Worm (Caenorhabditis elegans) whole organism, young adult: ENCODE measurements around the gene mrps-7.
A peak's percentile ranks its signal among the peaks of the same experiment; 100 is the strongest.
"Not testable (repeated sequence)": the region's sequence is repeated elsewhere in the genome, so short reads cannot be mapped to it uniquely, and the experiment has no call there.

Source experiments
- B0336.3 ChIP-seq: fragments of 200-800 bp; sonication (Bioruptor generic); IDR thresholded peaks from 2 replicates; pipeline ENCODE4 v1.3.6; 2022; ENCODE audit warnings: missing genetic modification characterization, missing compliant biosample characterization
- D2030.7 ChIP-seq: fragments of 200-800 bp; sonication (Bioruptor generic); IDR thresholded peaks from 2 replicates; pipeline ENCODE4 v1.3.6; 2022; ENCODE audit warnings: missing genetic modification reagents, missing genetic modification characterization, missing compliant biosample characterization
- F10E7.11 ChIP-seq: sonication (generic microtip); optimal IDR thresholded peaks from 2 replicates; lab custom pipeline; 2017; ENCODE audit warnings: mild to moderate bottlenecking, missing genetic modification characterization, moderate library complexity, missing compliant biosample characterization
- F23B12.7 ChIP-seq: sonication (generic microtip); optimal IDR thresholded peaks from 2 replicates; lab custom pipeline; 2017; ENCODE audit warnings: missing genetic modification characterization, mild to moderate bottlenecking, missing compliant biosample characterization, antibody characterized with exemption, moderate library complexity; ENCODE audit not compliant: insufficient read depth
- F33H1.4 ChIP-seq: fragments of 200-800 bp; sonication (Bioruptor generic); IDR thresholded peaks from 2 replicates; pipeline ENCODE4 v1.3.6; 2022; ENCODE audit warnings: missing genetic modification reagents, missing genetic modification characterization, missing compliant biosample characterization
- F49E8.2 ChIP-seq: sonication (generic microtip); optimal IDR thresholded peaks from 3 replicates; lab custom pipeline; 2017; ENCODE audit warnings: missing genetic modification characterization, mild to moderate bottlenecking, missing compliant biosample characterization, antibody characterized with exemption, moderate library complexity; ENCODE audit not compliant: insufficient read depth
- F57A8.1 ChIP-seq: fragments of 200-800 bp; sonication (Bioruptor generic); optimal IDR thresholded peaks from 2 replicates; lab custom pipeline; 2018; ENCODE audit warnings: mild to moderate bottlenecking, missing genetic modification characterization, moderate library complexity, missing compliant biosample characterization
- T26A5.8 ChIP-seq: sonication (generic microtip); optimal IDR thresholded peaks from 2 replicates; lab custom pipeline; 2016; ENCODE audit warnings: missing genetic modification characterization, missing compliant biosample characterization
- Y79H2A.3 ChIP-seq: fragments of 200-800 bp; sonication (Bioruptor generic); conservative IDR thresholded peaks from 2 replicates; pipeline ENCODE4 v1.3.6; 2022; ENCODE audit warnings: missing genetic modification reagents, missing genetic modification characterization, missing compliant biosample characterization
- attf-5 ChIP-seq: fragments of 200-800 bp; sonication (Bioruptor generic); optimal IDR thresholded peaks from 2 replicates; lab custom pipeline; 2018; ENCODE audit warnings: mild to moderate bottlenecking, missing genetic modification characterization, missing compliant biosample characterization
- attf-6 ChIP-seq: fragments of 200-800 bp; sonication (Bioruptor generic); IDR thresholded peaks from 2 replicates; pipeline ENCODE4 v1.3.6; 2022; ENCODE audit warnings: missing genetic modification reagents, missing genetic modification characterization, missing compliant biosample characterization
- cebp-1 ChIP-seq, 2 experiments: fragments of 200-800 bp in 1 of 2; sonication (Bioruptor generic) in 1 of 2; sonication (generic microtip) in 1 of 2; IDR thresholded peaks in 1 of 2; optimal IDR thresholded peaks in 1 of 2; 2 replicates each; pipeline versions ENCODE4 v1.3.6 to Lab custom; 2017 to 2022; ENCODE audit warnings: missing compliant biosample characterization in 2 of 2, missing genetic modification characterization in 2 of 2, mild to moderate bottlenecking in 1 of 2, missing genetic modification reagents in 1 of 2, moderate library complexity in 1 of 2
- ceh-40 ChIP-seq: fragments of 200-800 bp; sonication (Bioruptor generic); IDR thresholded peaks from 2 replicates; pipeline ENCODE4 v1.3.6; 2022; ENCODE audit warnings: missing genetic modification characterization, missing compliant biosample characterization
- chd-7 ChIP-seq: sonication (generic microtip); optimal IDR thresholded peaks from 2 replicates; lab custom pipeline; 2016; ENCODE audit warnings: mild to moderate bottlenecking, missing genetic modification characterization, moderate library complexity, missing compliant biosample characterization
- efl-1 ChIP-seq: fragments of 150-350 bp; optimal IDR thresholded peaks from 2 replicates; lab custom pipeline; 2014; ENCODE audit warnings: missing biosample characterization, missing genetic modification reagents, missing genetic modification characterization
- egl-18 ChIP-seq: fragments of 200-800 bp; sonication (Bioruptor generic); IDR thresholded peaks from 2 replicates; pipeline ENCODE4 v1.3.6; 2022; ENCODE audit warnings: missing genetic modification reagents, missing genetic modification characterization, missing compliant biosample characterization
- egl-44 ChIP-seq: fragments of 200-800 bp; sonication (Bioruptor generic); IDR thresholded peaks from 2 replicates; pipeline ENCODE4 v1.3.6; 2022; ENCODE audit warnings: missing genetic modification reagents, missing genetic modification characterization, missing compliant biosample characterization
- egrh-3 ChIP-seq: fragments of 200-800 bp; sonication (Bioruptor generic); IDR thresholded peaks from 2 replicates; pipeline ENCODE4 v1.3.6; 2022; ENCODE audit warnings: missing genetic modification reagents, missing genetic modification characterization, missing compliant biosample characterization
- lag-1 ChIP-seq: fragments of 200-800 bp; sonication (Bioruptor generic); IDR thresholded peaks from 2 replicates; pipeline ENCODE4 v1.3.6; 2022; ENCODE audit warnings: missing genetic modification reagents, missing genetic modification characterization, missing compliant biosample characterization
- let-526 ChIP-seq: fragments of 200-800 bp; sonication (Bioruptor generic); IDR thresholded peaks from 2 replicates; pipeline ENCODE4 v1.3.6; 2022; ENCODE audit warnings: missing genetic modification reagents, missing genetic modification characterization, missing compliant biosample characterization
- lin-54 ChIP-seq: fragments of 200-800 bp; sonication (Bioruptor generic); optimal IDR thresholded peaks from 2 replicates; lab custom pipeline; 2018; ENCODE audit warnings: mild to moderate bottlenecking, missing genetic modification characterization, missing compliant biosample characterization
- lsl-1 ChIP-seq: fragments of 200-800 bp; sonication (Bioruptor generic); optimal IDR thresholded peaks from 2 replicates; lab custom pipeline; 2018; ENCODE audit warnings: mild to moderate bottlenecking, missing genetic modification characterization, moderate library complexity, missing compliant biosample characterization
- madf-6 ChIP-seq: fragments of 200-800 bp; sonication (Bioruptor generic); IDR thresholded peaks from 2 replicates; pipeline ENCODE4 v1.3.6; 2022; ENCODE audit warnings: missing genetic modification reagents, missing genetic modification characterization, missing compliant biosample characterization
- nhr-120 ChIP-seq: fragments of 200-800 bp; sonication (Bioruptor generic); IDR thresholded peaks from 2 replicates; pipeline ENCODE4 v1.3.6; 2022; ENCODE audit warnings: missing genetic modification characterization, missing compliant biosample characterization
- pbrm-1 ChIP-seq: fragments of 200-800 bp; sonication (Bioruptor generic); IDR thresholded peaks from 2 replicates; pipeline ENCODE4 v1.3.6; 2022; ENCODE audit warnings: missing genetic modification reagents, missing genetic modification characterization, missing compliant biosample characterization
- pha-4 ChIP-seq: fragments of 150-350 bp; sonication (generic microtip); optimal IDR thresholded peaks from 2 replicates; lab custom pipeline; 2014; ENCODE audit warnings: missing biosample characterization, missing genetic modification reagents, missing genetic modification characterization
- snpc-1.1 ChIP-seq: sonication (generic microtip); optimal IDR thresholded peaks from 2 replicates; lab custom pipeline; 2017; ENCODE audit warnings: missing genetic modification characterization, mild to moderate bottlenecking, missing compliant biosample characterization, antibody characterized with exemption, moderate library complexity, missing genotype, missing genetic modification reagents; ENCODE audit not compliant: insufficient read depth
- snpc-1.3 ChIP-seq: sonication (generic microtip); optimal IDR thresholded peaks from 2 replicates; lab custom pipeline; 2017; ENCODE audit warnings: missing genetic modification characterization, mild to moderate bottlenecking, missing compliant biosample characterization, antibody characterized with exemption, moderate library complexity, missing genotype, missing genetic modification reagents; ENCODE audit not compliant: insufficient read depth
- snpc-3.4 ChIP-seq: sonication (generic microtip); optimal IDR thresholded peaks from 2 replicates; lab custom pipeline; 2017; ENCODE audit warnings: missing genetic modification characterization, mild to moderate bottlenecking, missing compliant biosample characterization, antibody characterized with exemption, moderate library complexity, missing genotype, missing genetic modification reagents
- snpc-4 ChIP-seq, 5 experiments: fragments of 150-350 bp in 1 of 5; sonication (generic microtip) in 4 of 5; optimal IDR thresholded peaks; 2 replicates each; lab custom pipeline; 2014 to 2018; ENCODE audit warnings: missing genetic modification characterization in 5 of 5, missing biosample characterization in 3 of 5, antibody characterized with exemption in 2 of 5, mild to moderate bottlenecking in 2 of 5, missing compliant biosample characterization in 2 of 5, missing genotype in 2 of 5, moderate library complexity in 2 of 5, missing genetic modification reagents in 1 of 5
- tbp1 ChIP-seq: fragments of 200-800 bp; sonication (Bioruptor generic); optimal IDR thresholded peaks from 2 replicates; lab custom pipeline; 2018; ENCODE audit warnings: mild to moderate bottlenecking, missing genetic modification characterization, missing compliant biosample characterization
- tbx-9 ChIP-seq: sonication (generic microtip); optimal IDR thresholded peaks from 2 replicates; lab custom pipeline; 2016; ENCODE audit warnings: borderline replicate concordance, missing genetic modification characterization, inconsistent platforms, missing compliant biosample characterization
- xnd-1 ChIP-seq: sonication (generic microtip); optimal IDR thresholded peaks from 2 replicates; lab custom pipeline; 2016; ENCODE audit warnings: missing genotype, missing genetic modification reagents, missing genetic modification characterization, missing compliant biosample characterization
- zfh-2 ChIP-seq: fragments of 200-800 bp; sonication (Bioruptor generic); conservative IDR thresholded peaks from 2 replicates; pipeline ENCODE4 v1.3.6; 2022; ENCODE audit warnings: missing genetic modification reagents, missing genetic modification characterization, missing compliant biosample characterization
- ztf-18 ChIP-seq: sonication (generic microtip); optimal IDR thresholded peaks from 2 replicates; lab custom pipeline; 2016; ENCODE audit warnings: missing genotype, mild to moderate bottlenecking, missing genetic modification characterization, missing compliant biosample characterization
- ztf-6 ChIP-seq: fragments of 200-800 bp; sonication (Bioruptor generic); IDR thresholded peaks from 2 replicates; pipeline ENCODE4 v1.3.6; 2022; ENCODE audit warnings: missing genetic modification reagents, missing genetic modification characterization, missing compliant biosample characterization

The mrps-7 gene

DNA sequence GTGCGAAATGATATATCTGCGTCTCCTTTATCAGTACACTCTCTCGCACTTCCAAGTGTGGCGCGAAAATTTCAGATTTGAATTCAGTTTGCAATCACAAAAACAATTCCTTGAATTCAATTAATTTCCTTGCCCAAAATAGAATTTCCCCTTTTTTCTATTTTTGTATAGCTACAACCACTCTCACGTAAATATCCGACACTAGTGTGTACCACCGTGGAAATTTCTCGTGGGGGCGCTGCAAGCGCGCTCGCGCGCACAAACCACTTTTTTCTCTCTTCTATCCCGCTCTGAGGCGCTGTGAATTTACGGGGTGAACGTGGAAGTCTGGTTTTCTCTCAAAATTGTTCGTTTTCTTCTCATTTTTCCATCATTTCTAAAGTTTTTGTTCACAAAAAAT is 14.0 kb upstream of the mrps-7 start, which contains the start of gene Y57G11C.8:
Gene Y57G11C.8, plus strand, starts transcription at position 301 of the 400 bp plus-strand sequence.
- TF ChIP-seq snpc-4 (GFP tag; optimal IDR thresholded peaks at IDR 0.05; lab: Kevin White, UChicago), result peak; percentile 43
- TF ChIP-seq snpc-4 (tag; optimal IDR thresholded peaks at IDR 0.05; lab: Kevin White, UChicago), result peak in 2 of 4 experiments; percentile 19 to 65
- no peak for TF ChIP-seq F23B12.7 (tag; lab: Kevin White, UChicago)
- TF ChIP-seq efl-1 (GFP tag; lab: Kevin White, UChicago), result peak; percentile 67
- TF ChIP-seq, all 124 proteins: peak for 2

DNA sequence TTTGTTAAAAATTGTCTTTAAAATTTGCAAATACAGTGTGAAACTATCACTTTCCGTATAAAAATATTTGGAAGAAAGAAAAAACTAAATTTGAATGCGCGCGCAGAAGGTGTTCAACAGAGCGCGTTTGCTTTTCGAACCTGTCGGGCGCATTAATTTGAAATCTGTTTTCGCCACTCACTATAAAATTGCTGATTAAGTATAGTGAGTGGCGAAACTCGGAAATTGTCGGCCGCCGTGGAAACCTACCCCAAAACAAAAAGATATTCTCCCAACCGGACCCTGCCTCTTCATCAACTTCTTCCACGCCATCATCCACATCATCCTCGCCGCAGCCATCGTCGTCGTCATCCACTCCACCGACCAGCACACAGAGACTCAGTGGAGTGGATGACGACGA is 13.0 kb upstream of the mrps-7 start:
- TF ChIP-seq snpc-1.1 (tag; lab: Kevin White, UChicago) (peak; percentile 90), snpc-1.3 (tag; lab: Kevin White, UChicago) (peak; percentile 57), snpc-3.4 (tag; lab: Kevin White, UChicago) (peak; percentile 80), snpc-4 (GFP tag; optimal IDR thresholded peaks at IDR 0.05; lab: Kevin White, UChicago) (peak; percentile 93), snpc-4 (tag; optimal IDR thresholded peaks at IDR 0.05; lab: Kevin White, UChicago) (peak; percentile 84 to 97 (median 93)), lin-54 (peak; percentile 76), F49E8.2 (tag; lab: Kevin White, UChicago) (peak; percentile 55), tbp1 (peak; percentile 70), efl-1 (GFP tag; lab: Kevin White, UChicago) (peak; percentile 17), lsl-1 (GFP tag; lab: Kevin White, UChicago) (peak; percentile 51)

DNA sequence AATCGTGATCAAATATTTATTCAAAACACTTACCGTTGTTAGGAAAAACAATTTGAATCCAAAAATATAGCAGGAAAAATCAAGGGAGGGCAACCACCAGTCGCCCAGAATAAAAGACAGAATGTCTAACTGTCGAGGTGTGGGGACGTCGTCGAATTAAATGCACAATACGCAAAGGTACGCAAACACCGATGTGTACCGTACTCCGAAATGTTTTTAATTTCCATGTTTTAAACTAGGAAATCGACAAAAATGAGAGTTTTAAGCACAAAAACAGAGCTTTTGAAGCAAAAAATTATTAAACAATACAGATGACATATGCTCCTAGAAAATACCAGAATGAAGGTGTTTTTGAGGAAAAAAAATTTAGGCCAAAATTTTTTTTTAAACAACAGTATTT is 6.9 kb upstream of the mrps-7 start, which contains the start of gene Y57G11C.51:
Gene Y57G11C.51, minus strand, starts transcription at position 101 of the 400 bp plus-strand sequence.
- not testable (repeated sequence) for TF ChIP-seq snpc-4 (GFP tag; optimal IDR thresholded peaks at IDR 0.05; lab: Kevin White, UChicago)
- peak in 1 of 4 experiments; percentile 40 for TF ChIP-seq snpc-4 (tag; optimal IDR thresholded peaks at IDR 0.05; lab: Kevin White, UChicago)

DNA sequence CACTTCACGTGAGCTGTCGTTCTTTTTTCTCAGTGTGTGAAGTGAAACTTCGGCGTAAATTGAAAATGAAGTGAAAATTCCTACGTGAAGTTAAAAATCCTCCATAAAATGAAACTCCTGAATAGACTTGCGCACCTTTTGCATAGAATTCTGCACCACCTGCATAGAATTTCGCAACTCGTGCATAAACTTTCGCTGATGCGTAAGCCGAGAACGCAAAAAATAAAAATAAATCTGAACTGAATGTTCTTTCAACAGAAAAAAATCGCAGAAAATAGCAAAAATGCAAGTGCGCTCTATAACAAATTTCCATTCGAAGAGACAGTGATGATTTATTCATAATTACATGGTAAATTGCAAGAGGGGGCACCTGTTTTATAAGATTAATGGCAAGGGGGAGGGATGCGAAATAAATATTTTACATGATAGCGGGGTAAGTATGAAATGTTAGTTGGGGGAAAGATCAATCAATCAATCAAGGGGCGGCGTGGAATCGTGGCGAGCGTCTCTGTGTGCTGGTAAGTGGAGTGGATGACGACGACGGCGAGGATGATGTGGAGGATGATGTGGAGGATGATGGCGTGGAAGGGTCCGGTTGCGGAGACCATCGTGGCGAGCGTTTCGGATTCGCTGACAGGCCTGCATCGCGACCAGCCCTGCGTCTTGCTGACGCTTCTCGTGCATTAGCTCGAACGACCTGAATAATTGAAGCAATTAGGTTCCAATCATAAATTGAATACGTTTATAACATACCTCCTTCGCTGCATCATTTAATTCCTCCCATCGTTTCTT is 5.9 kb upstream of the mrps-7 start, which contains the start of gene Y57G11C.36:
Gene Y57G11C.36, minus strand, starts transcription at position 502 of the 792 bp plus-strand sequence.
- no peak for TF ChIP-seq attf-5 (GFP tag; lab: Kevin White, UChicago)
- TF ChIP-seq ztf-6 (GFP tag; lab: Robert Waterston, UW), result no peak
- no peak for TF ChIP-seq pha-4 (tag; lab: Kevin White, UChicago)
- TF ChIP-seq chd-7 (tag; lab: Kevin White, UChicago), result no peak
- no peak for TF ChIP-seq F33H1.4 (GFP tag; lab: Robert Waterston, UW)
- no peak for TF ChIP-seq F57A8.1
- no peak for TF ChIP-seq egl-44
- no peak for TF ChIP-seq let-526 (GFP tag; lab: Robert Waterston, UW)
- TF ChIP-seq snpc-1.1 (tag; lab: Kevin White, UChicago), result peak; percentile 19
- TF ChIP-seq T26A5.8 (tag; lab: Kevin White, UChicago), result no peak
- TF ChIP-seq nhr-120 (GFP tag; lab: Robert Waterston, UW), result no peak
- no peak for TF ChIP-seq tbp1
- no peak for TF ChIP-seq madf-6 (GFP tag; lab: Robert Waterston, UW)
- TF ChIP-seq D2030.7 (GFP tag; lab: Robert Waterston, UW), result no peak
- no peak for TF ChIP-seq egl-18 (GFP tag; lab: Robert Waterston, UW)
- TF ChIP-seq attf-6 (GFP tag; lab: Robert Waterston, UW), result peak; percentile 72
- no peak for TF ChIP-seq F10E7.11 (tag; lab: Kevin White, UChicago)
- no peak for TF ChIP-seq Y79H2A.3 (GFP tag; lab: Robert Waterston, UW)
- TF ChIP-seq tbx-9, result no peak
- peak; percentile 67 for TF ChIP-seq zfh-2 (GFP tag; lab: Robert Waterston, UW)
- TF ChIP-seq pbrm-1, result no peak
- TF ChIP-seq cebp-1 (GFP tag; IDR thresholded peaks at IDR 0.05; lab: Robert Waterston, UW), result no peak
- peak; percentile 50 for TF ChIP-seq cebp-1 (tag; optimal IDR thresholded peaks at IDR 0.05; lab: Kevin White, UChicago)
- TF ChIP-seq lag-1 (GFP tag; lab: Robert Waterston, UW), result no peak
- no peak for TF ChIP-seq xnd-1
- no peak for TF ChIP-seq B0336.3
- TF ChIP-seq ztf-18, result no peak
- peak; percentile 45; the same call in 1 of the 2 replicates for TF ChIP-seq egrh-3 (GFP tag; lab: Robert Waterston, UW)
- no peak for TF ChIP-seq lin-54
- no peak for TF ChIP-seq ceh-40 (GFP tag; lab: Robert Waterston, UW)
- TF ChIP-seq snpc-4 (GFP tag; optimal IDR thresholded peaks at IDR 0.05; lab: Kevin White, UChicago), result no peak
- peak in 1 of 4 experiments; percentile 83 for TF ChIP-seq snpc-4 (tag; optimal IDR thresholded peaks at IDR 0.05; lab: Kevin White, UChicago)
